Worm (Caenorhabditis elegans) whole organism, late embryonic: ENCODE results near the gene W08A12.2.

Experiments
- C08G9.2 ChIP-seq: sonication (generic microtip); optimal IDR thresholded peaks from 2 replicates; lab custom pipeline; 2016; ENCODE audit warnings: mild to moderate bottlenecking, missing genetic modification characterization, moderate library complexity, missing compliant biosample characterization
- C38D4.7 ChIP-seq: fragments of 200-800 bp; sonication (Bioruptor generic); optimal IDR thresholded peaks from 2 replicates; lab custom pipeline; 2018; ENCODE audit warnings: mild to moderate bottlenecking, missing genetic modification characterization, moderate library complexity, missing compliant biosample characterization
- K02D7.2 ChIP-seq: sonication (generic microtip); optimal IDR thresholded peaks from 2 replicates; lab custom pipeline; 2017; ENCODE audit warnings: mild to moderate bottlenecking, missing genetic modification characterization, missing compliant biosample characterization
- Y22D7AL.16 ChIP-seq: sonication (generic microtip); optimal IDR thresholded peaks from 2 replicates; lab custom pipeline; 2016; ENCODE audit warnings: missing genetic modification characterization, missing compliant biosample characterization
- ama-1 ChIP-seq: fragments of 150-350 bp; optimal IDR thresholded peaks from 2 replicates; lab custom pipeline; 2014
- ceh-14 ChIP-seq: sonication (generic microtip); optimal IDR thresholded peaks from 2 replicates; lab custom pipeline; 2016; ENCODE audit warnings: missing genotype, missing genetic modification characterization, missing compliant biosample characterization
- ceh-18 ChIP-seq: sonication (generic microtip); optimal IDR thresholded peaks from 2 replicates; lab custom pipeline; 2016; ENCODE audit warnings: missing genetic modification characterization, missing compliant biosample characterization
- ceh-31 ChIP-seq: sonication (generic microtip); optimal IDR thresholded peaks from 2 replicates; lab custom pipeline; 2016; ENCODE audit warnings: missing genetic modification characterization, missing compliant biosample characterization
- ceh-34 ChIP-seq: sonication (generic microtip); optimal IDR thresholded peaks from 2 replicates; lab custom pipeline; 2016; ENCODE audit warnings: mild to moderate bottlenecking, missing genetic modification characterization, missing compliant biosample characterization
- ceh-45 ChIP-seq: fragments of 200-800 bp; sonication (Bioruptor generic); IDR thresholded peaks from 2 replicates; pipeline ENCODE4 v1.3.6; 2022; ENCODE audit warnings: missing genetic modification reagents, missing genetic modification characterization, missing compliant biosample characterization
- che-1 ChIP-seq: sonication (generic microtip); optimal IDR thresholded peaks from 2 replicates; lab custom pipeline; 2016; ENCODE audit warnings: mild to moderate bottlenecking, missing genetic modification characterization, missing compliant biosample characterization
- elt-2 ChIP-seq: sonication (generic microtip); optimal IDR thresholded peaks from 2 replicates; lab custom pipeline; 2016; ENCODE audit warnings: missing genetic modification reagents, missing genetic modification characterization, missing compliant biosample characterization
- ets-4 ChIP-seq: sonication (generic microtip); optimal IDR thresholded peaks from 2 replicates; lab custom pipeline; 2016; ENCODE audit warnings: missing genetic modification characterization, missing compliant biosample characterization
- eyg-1 ChIP-seq: sonication (generic microtip); optimal IDR thresholded peaks from 2 replicates; lab custom pipeline; 2016; ENCODE audit warnings: missing genotype, missing genetic modification characterization, missing compliant biosample characterization
- fax-1 ChIP-seq: sonication (generic microtip); optimal IDR thresholded peaks from 2 replicates; lab custom pipeline; 2016; ENCODE audit warnings: missing genotype, missing genetic modification characterization, missing compliant biosample characterization
- fkh-10 ChIP-seq: fragments of 150-350 bp; optimal IDR thresholded peaks from 2 replicates; lab custom pipeline; 2014; ENCODE audit warnings: missing biosample characterization, missing genetic modification reagents, missing genetic modification characterization
- fkh-6 ChIP-seq: sonication (generic microtip); optimal IDR thresholded peaks from 2 replicates; lab custom pipeline; 2016; ENCODE audit warnings: missing genetic modification characterization, missing compliant biosample characterization
- hlh-15 ChIP-seq: sonication (generic microtip); optimal IDR thresholded peaks from 2 replicates; lab custom pipeline; 2016; ENCODE audit warnings: missing genetic modification characterization, missing compliant biosample characterization
- hlh-30 ChIP-seq: sonication (generic microtip); optimal IDR thresholded peaks from 2 replicates; lab custom pipeline; 2017; ENCODE audit warnings: antibody characterized with exemption, missing genetic modification characterization, missing compliant biosample characterization; ENCODE audit not compliant: insufficient read depth
- hlh-6 ChIP-seq: sonication (generic microtip); optimal IDR thresholded peaks from 2 replicates; lab custom pipeline; 2016; ENCODE audit warnings: missing genotype, missing genetic modification characterization, missing compliant biosample characterization
- hlh-8 ChIP-seq: sonication (generic microtip); optimal IDR thresholded peaks from 2 replicates; lab custom pipeline; 2016; ENCODE audit warnings: missing genotype, missing genetic modification characterization, missing compliant biosample characterization
- lim-6 ChIP-seq: sonication (generic microtip); optimal IDR thresholded peaks from 2 replicates; lab custom pipeline; 2016; ENCODE audit warnings: missing genetic modification characterization, missing compliant biosample characterization
- lin-11 ChIP-seq: fragments of 200-800 bp; sonication (Bioruptor generic); optimal IDR thresholded peaks from 2 replicates; lab custom pipeline; 2018; ENCODE audit warnings: mild to moderate bottlenecking, missing genetic modification characterization, missing compliant biosample characterization
- madf-2 ChIP-seq: sonication (generic microtip); optimal IDR thresholded peaks from 2 replicates; lab custom pipeline; 2017; ENCODE audit warnings: missing genetic modification characterization, missing compliant biosample characterization
- nfya-1 ChIP-seq: sonication (generic microtip); optimal IDR thresholded peaks from 2 replicates; lab custom pipeline; 2017; ENCODE audit warnings: missing genetic modification characterization, mild to moderate bottlenecking, missing compliant biosample characterization, antibody characterized with exemption, moderate library complexity
- nhr-11 ChIP-seq: fragments of 150-350 bp; optimal IDR thresholded peaks from 2 replicates; lab custom pipeline; 2014; ENCODE audit warnings: missing biosample characterization, missing genetic modification characterization
- npax-4 ChIP-seq: sonication (generic microtip); optimal IDR thresholded peaks from 2 replicates; lab custom pipeline; 2016; ENCODE audit warnings: missing genetic modification characterization, missing compliant biosample characterization
- pag-3 ChIP-seq: sonication (generic microtip); optimal IDR thresholded peaks from 2 replicates; lab custom pipeline; 2016; ENCODE audit warnings: missing compliant biosample characterization, missing genetic modification characterization, borderline replicate concordance
- pax-1 ChIP-seq: fragments of 150-350 bp; optimal IDR thresholded peaks from 2 replicates; lab custom pipeline; 2014; ENCODE audit warnings: missing biosample characterization, missing genetic modification characterization
- pqm-1 ChIP-seq: sonication (generic microtip); optimal IDR thresholded peaks from 2 replicates; lab custom pipeline; 2016; ENCODE audit warnings: missing genetic modification characterization, missing compliant biosample characterization
- pros-1 ChIP-seq: fragments of 150-350 bp; optimal IDR thresholded peaks from 2 replicates; lab custom pipeline; 2014; ENCODE audit warnings: missing biosample characterization, missing genetic modification reagents, missing genetic modification characterization
- ref-2 ChIP-seq: sonication (generic microtip); optimal IDR thresholded peaks from 2 replicates; lab custom pipeline; 2016; ENCODE audit warnings: missing genetic modification characterization, missing compliant biosample characterization
- syd-9 ChIP-seq: sonication (generic microtip); optimal IDR thresholded peaks from 2 replicates; lab custom pipeline; 2016; ENCODE audit warnings: mild to moderate bottlenecking, missing genetic modification characterization, moderate library complexity, missing compliant biosample characterization
- tbx-2 ChIP-seq: sonication (generic microtip); optimal IDR thresholded peaks from 2 replicates; lab custom pipeline; 2016; ENCODE audit warnings: missing genetic modification characterization, missing compliant biosample characterization
- ttx-3 ChIP-seq: sonication (generic microtip); optimal IDR thresholded peaks from 2 replicates; lab custom pipeline; 2016; ENCODE audit warnings: missing genetic modification reagents, missing genetic modification characterization, missing compliant biosample characterization
- unc-3 ChIP-seq, 2 experiments: fragments of 200-800 bp in 1 of 2; sonication (Bioruptor generic) in 1 of 2; sonication (generic microtip) in 1 of 2; conservative IDR thresholded peaks in 1 of 2; optimal IDR thresholded peaks in 1 of 2; 2 replicates each; pipeline versions ENCODE4 v1.3.6 to Lab custom; 2016 to 2022; ENCODE audit warnings: missing compliant biosample characterization in 2 of 2, missing genetic modification characterization in 2 of 2, missing genetic modification reagents in 1 of 2
- zip-5 ChIP-seq: sonication (generic microtip); optimal IDR thresholded peaks from 2 replicates; lab custom pipeline; 2016; ENCODE audit warnings: missing genetic modification characterization, missing compliant biosample characterization
- ztf-16 ChIP-seq: sonication (generic microtip); optimal IDR thresholded peaks from 2 replicates; lab custom pipeline; 2017; ENCODE audit warnings: missing genetic modification characterization, missing compliant biosample characterization

W08A12.2 gene

ce11 chrV:3703888-3704287, 18.2 kb upstream of the W08A12.2 start (continued):
- peak; percentile 68 for TF ChIP-seq ref-2
- TF ChIP-seq C08G9.2 (tag; lab: Kevin White, UChicago), result peak; percentile 19

ce11 chrV:3702998-3703397, 17.3 kb upstream of the W08A12.2 start:
- TF ChIP-seq zip-5 (tag; lab: Kevin White, UChicago) (no peak), pag-3 (no peak), fkh-6 (tag; lab: Kevin White, UChicago) (no peak), ztf-16 (tag; lab: Kevin White, UChicago) (no peak), pax-1 (tag; lab: Kevin White, UChicago) (no peak), che-1 (no peak), hlh-30 (tag; lab: Kevin White, UChicago) (no peak), ceh-45 (GFP tag; lab: Robert Waterston, UW) (no peak), elt-2 (tag; lab: Kevin White, UChicago) (no peak), pros-1 (no peak), ceh-31 (tag; lab: Kevin White, UChicago) (no peak), tbx-2 (tag; lab: Kevin White, UChicago) (no peak), hlh-8 (tag; lab: Kevin White, UChicago) (no peak), K02D7.2 (tag; lab: Kevin White, UChicago) (no peak), unc-3 (GFP tag; conservative IDR thresholded peaks at IDR 0.05; lab: Robert Waterston, UW) (no peak), unc-3 (tag; optimal IDR thresholded peaks at IDR 0.05; lab: Kevin White, UChicago) (no peak), C38D4.7 (GFP tag; lab: Kevin White, UChicago) (no peak)

- TF ChIP-seq ets-4 (no peak), madf-2 (no peak), pqm-1 (tag; lab: Kevin White, UChicago) (no peak), ceh-18 (tag; lab: Kevin White, UChicago) (no peak), nfya-1 (tag; lab: Kevin White, UChicago) (no peak), npax-4 (tag; lab: Kevin White, UChicago) (no peak), fax-1 (tag; lab: Kevin White, UChicago) (no peak), elt-2 (tag; lab: Kevin White, UChicago) (no peak), fkh-10 (GFP tag; lab: Kevin White, UChicago) (no peak), C08G9.2 (tag; lab: Kevin White, UChicago) (no peak), hlh-6 (tag; lab: Kevin White, UChicago) (no peak)
- TF ChIP-seq, all 69 proteins: peak for 0
Observed at ce11 chrV:3698497-3698896, 12.8 kb upstream of the W08A12.2 start.

- TF ChIP-seq elt-2 (tag; lab: Kevin White, UChicago) (peak; percentile 74), hlh-6 (tag; lab: Kevin White, UChicago) (no peak), lin-11 (tag; lab: Kevin White, UChicago) (no peak)
Observed at ce11 chrV:3697071-3697470, 11.4 kb upstream of the W08A12.2 start.

ce11 chrV:3695254-3695653, 9.6 kb upstream of the W08A12.2 start:
- TF ChIP-seq ztf-16 (tag; lab: Kevin White, UChicago) (no peak), ceh-14 (tag; lab: Kevin White, UChicago) (no peak), ttx-3 (tag; lab: Kevin White, UChicago) (no peak), madf-2 (no peak), unc-3 (GFP tag; conservative IDR thresholded peaks at IDR 0.05; lab: Robert Waterston, UW) (no peak), unc-3 (tag; optimal IDR thresholded peaks at IDR 0.05; lab: Kevin White, UChicago) (no peak), hlh-6 (tag; lab: Kevin White, UChicago) (no peak), Y22D7AL.16 (tag; lab: Kevin White, UChicago) (no peak), hlh-8 (tag; lab: Kevin White, UChicago) (no peak), eyg-1 (tag; lab: Kevin White, UChicago) (no peak), hlh-15 (tag; lab: Kevin White, UChicago) (no peak), nfya-1 (tag; lab: Kevin White, UChicago) (no peak), pqm-1 (tag; lab: Kevin White, UChicago) (no peak), nhr-11 (tag; lab: Kevin White, UChicago) (no peak), lim-6 (tag; lab: Kevin White, UChicago) (no peak), syd-9 (no peak), ref-2 (no peak), ceh-34 (tag; lab: Kevin White, UChicago) (no peak), ceh-31 (tag; lab: Kevin White, UChicago) (no peak), ama-1 (no peak)
- TF ChIP-seq, all 69 proteins: peak for 0
